Worm (Caenorhabditis elegans) whole organism, L1 larva: Measurements from ENCODE around the gene K08F9.1.

Experiments
- fos-1 ChIP-seq: fragments of 150-350 bp; optimal IDR thresholded peaks from 2 replicates; lab custom pipeline; 2014; ENCODE audit warnings: missing biosample characterization, missing genetic modification characterization
- jun-1 ChIP-seq: fragments of 150-350 bp; optimal IDR thresholded peaks from 2 replicates; lab custom pipeline; 2014; ENCODE audit warnings: missing biosample characterization, missing genetic modification reagents, missing genetic modification characterization
- mdl-1 ChIP-seq, 2 experiments: fragments of 150-350 bp; optimal IDR thresholded peaks; 2 replicates each; lab custom pipeline; 2014 to 2017; ENCODE audit warnings: missing biosample characterization in 2 of 2, missing genetic modification characterization in 2 of 2, inconsistent platforms in 1 of 2
- mep-1 ChIP-seq: fragments of 150-350 bp; optimal IDR thresholded peaks from 2 replicates; lab custom pipeline; 2014; ENCODE audit warnings: missing biosample characterization, missing genetic modification characterization
- nhr-12 ChIP-seq: sonication (generic microtip); optimal IDR thresholded peaks from 2 replicates; lab custom pipeline; 2017; ENCODE audit warnings: missing biosample characterization, missing genetic modification characterization
- nhr-28 ChIP-seq: fragments of 150-350 bp; optimal IDR thresholded peaks from 2 replicates; lab custom pipeline; 2014; ENCODE audit warnings: missing biosample characterization, missing genetic modification characterization
- nhr-76 ChIP-seq: sonication (generic microtip); optimal IDR thresholded peaks from 2 replicates; lab custom pipeline; 2017; ENCODE audit warnings: missing biosample characterization, missing genetic modification characterization
- rnt-1 ChIP-seq: sonication (generic microtip); optimal IDR thresholded peaks from 2 replicates; lab custom pipeline; 2016; ENCODE audit warnings: mild to moderate bottlenecking, missing genetic modification characterization, moderate library complexity, missing compliant biosample characterization
- skn-1 ChIP-seq: fragments of 150-350 bp; optimal IDR thresholded peaks from 2 replicates; lab custom pipeline; 2014; ENCODE audit warnings: missing biosample characterization, missing genetic modification characterization
- swsn-7 ChIP-seq: sonication (generic microtip); optimal IDR thresholded peaks from 2 replicates; lab custom pipeline; 2016; ENCODE audit warnings: missing genetic modification characterization, missing compliant biosample characterization
- tbx-2 ChIP-seq: sonication (generic microtip); optimal IDR thresholded peaks from 2 replicates; lab custom pipeline; 2016; ENCODE audit warnings: missing genetic modification characterization, missing compliant biosample characterization
- vab-15 ChIP-seq: sonication (generic microtip); optimal IDR thresholded peaks from 2 replicates; lab custom pipeline; 2017; ENCODE audit warnings: missing genotype, mild to moderate bottlenecking, missing genetic modification characterization, missing compliant biosample characterization
- zag-1 ChIP-seq: fragments of 150-350 bp; optimal IDR thresholded peaks from 2 replicates; lab custom pipeline; 2014; ENCODE audit warnings: missing biosample characterization, missing genetic modification characterization
- ztf-11 ChIP-seq, 2 experiments: sonication (generic microtip); optimal IDR thresholded peaks; 2 replicates each; lab custom pipeline; 2016 to 2017; ENCODE audit warnings: missing genetic modification characterization in 2 of 2, missing biosample characterization in 1 of 2, missing compliant biosample characterization in 1 of 2

- TF ChIP-seq ztf-11 (tag; optimal IDR thresholded peaks at IDR 0.05; lab: Kevin White, UChicago) (no peak), fos-1 (tag; lab: Kevin White, UChicago) (no peak), vab-15 (tag; lab: Kevin White, UChicago) (no peak), nhr-12 (no peak), zag-1 (no peak), mep-1 (tag; lab: Kevin White, UChicago) (no peak), nhr-76 (tag; lab: Kevin White, UChicago) (no peak), tbx-2 (tag; lab: Kevin White, UChicago) (no peak), swsn-7 (tag; lab: Kevin White, UChicago) (no peak), mdl-1 (tag; optimal IDR thresholded peaks at IDR 0.05; lab: Kevin White, UChicago) (no peak), jun-1 (tag; lab: Kevin White, UChicago) (no peak), rnt-1 (tag; lab: Kevin White, UChicago) (no peak), nhr-28 (no peak), skn-1 (tag; lab: Kevin White, UChicago) (no peak)
Observed at ce11 chrV:15139811-15140210, 3.4 kb downstream of the K08F9.1 start.
